Worm (Caenorhabditis elegans) whole organism, midembryonic: ENCODE data around the gene osta-3.

Source experiments
- T22C8.4 ChIP-seq: fragments of 200-800 bp; sonication (Bioruptor generic); IDR thresholded peaks from 2 replicates; pipeline ENCODE4 v1.3.6; 2022; ENCODE audit warnings: missing genetic modification characterization, missing compliant biosample characterization
- cog-1 ChIP-seq: sonication (generic microtip); optimal IDR thresholded peaks from 2 replicates; lab custom pipeline; 2016; ENCODE audit warnings: missing genetic modification characterization, missing compliant biosample characterization
- flt-1 ChIP-seq: fragments of 200-800 bp; sonication (Bioruptor generic); IDR thresholded peaks from 2 replicates; pipeline ENCODE4 v1.3.6; 2022; ENCODE audit warnings: missing genetic modification characterization, missing compliant biosample characterization
- klf-2 ChIP-seq: fragments of 200-800 bp; sonication (Bioruptor generic); conservative IDR thresholded peaks from 2 replicates; pipeline ENCODE4 v1.3.6; 2022; ENCODE audit warnings: missing genetic modification reagents, missing genetic modification characterization, missing compliant biosample characterization
- med-1 ChIP-seq: sonication (generic microtip); optimal IDR thresholded peaks from 2 replicates; lab custom pipeline; 2017; ENCODE audit warnings: missing genetic modification characterization, mild to moderate bottlenecking, missing compliant biosample characterization, antibody characterized with exemption, missing genetic modification reagents; ENCODE audit not compliant: insufficient read depth
- ref-1 ChIP-seq: fragments of 200-800 bp; sonication (Bioruptor generic); conservative IDR thresholded peaks from 2 replicates; pipeline ENCODE4 v1.3.6; 2022; ENCODE audit warnings: missing genetic modification reagents, missing genetic modification characterization, missing compliant biosample characterization
- tab-1 ChIP-seq: fragments of 200-800 bp; sonication (Bioruptor generic); IDR thresholded peaks from 2 replicates; pipeline ENCODE4 v1.3.6; 2022; ENCODE audit warnings: missing genetic modification characterization, missing compliant biosample characterization
- ztf-23 ChIP-seq: fragments of 200-800 bp; sonication (Bioruptor generic); IDR thresholded peaks from 2 replicates; pipeline ENCODE4 v1.3.6; 2022; ENCODE audit warnings: missing genetic modification reagents, missing genetic modification characterization, missing compliant biosample characterization
- ztf-29 ChIP-seq: fragments of 200-800 bp; sonication (Bioruptor generic); IDR thresholded peaks from 2 replicates; pipeline ENCODE4 v1.3.6; 2022; ENCODE audit warnings: missing genetic modification reagents, missing genetic modification characterization, missing compliant biosample characterization

The osta-3 gene

DNA sequence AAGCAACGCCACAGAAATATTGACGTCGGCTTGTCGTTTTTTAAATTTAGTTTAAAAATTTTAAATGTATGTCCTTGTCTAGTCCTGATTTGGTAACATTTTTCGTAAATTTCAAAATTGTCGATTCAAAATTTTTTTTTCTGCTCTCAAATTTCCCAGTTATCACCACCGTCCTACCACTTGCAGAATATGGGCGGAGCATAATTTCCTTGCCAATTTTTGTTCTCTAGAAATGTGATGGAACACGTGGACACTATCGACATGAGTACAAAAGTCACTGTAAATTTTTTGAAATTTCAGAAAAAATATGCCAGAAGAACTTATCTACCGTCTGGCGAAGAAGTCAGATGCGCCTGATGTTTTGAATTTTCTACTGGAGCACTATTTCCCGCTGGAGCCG, 42.9 kb downstream of the osta-3 start, which contains the start of gene R05H10.7:
R05H10.7 (plus strand) TSS at position 301 of the 400 bp plus-strand sequence.
- no peak for TF ChIP-seq med-1 (GFP tag; lab: Kevin White, UChicago)
- no peak for TF ChIP-seq tab-1
- TF ChIP-seq cog-1 (tag; lab: Kevin White, UChicago): no peak
- no peak for TF ChIP-seq ztf-29 (GFP tag; lab: Robert Waterston, UW)
- TF ChIP-seq ref-1 (GFP tag; lab: Robert Waterston, UW): no peak
- TF ChIP-seq flt-1 (GFP tag; lab: Robert Waterston, UW): no peak
- no peak for TF ChIP-seq ztf-23 (GFP tag; lab: Robert Waterston, UW)
- no peak for TF ChIP-seq T22C8.4 (GFP tag; lab: Robert Waterston, UW)
- no peak for TF ChIP-seq klf-2 (GFP tag; lab: Robert Waterston, UW)

- TF ChIP-seq flt-1 (GFP tag; lab: Robert Waterston, UW): no peak
- peak; percentile 31; the same call in 1 of the 2 replicates for TF ChIP-seq ztf-23 (GFP tag; lab: Robert Waterston, UW)
These were observed 44.6 kb downstream of the osta-3 start, which contains the start of gene rbm-28 for ce11 chrII:14856922-14857321. Gene rbm-28, plus strand, starts transcription at chrII:14857259.
